Worm (Caenorhabditis elegans) whole organism, late embryonic: ENCODE measurements around the gene gldi-10.
A peak's percentile ranks its signal among the peaks of the same experiment; 100 is the strongest.

Source experiments
- C38D4.7 ChIP-seq: fragments of 200-800 bp; sonication (Bioruptor generic); optimal IDR thresholded peaks from 2 replicates; lab custom pipeline; 2018; ENCODE audit warnings: mild to moderate bottlenecking, missing genetic modification characterization, moderate library complexity, missing compliant biosample characterization
- F13H6.1 ChIP-seq: sonication (generic microtip); optimal IDR thresholded peaks from 2 replicates; lab custom pipeline; 2016; ENCODE audit warnings: missing genetic modification characterization, missing compliant biosample characterization
- K02D7.2 ChIP-seq: sonication (generic microtip); optimal IDR thresholded peaks from 2 replicates; lab custom pipeline; 2017; ENCODE audit warnings: mild to moderate bottlenecking, missing genetic modification characterization, missing compliant biosample characterization
- T23F11.4 ChIP-seq: fragments of 200-800 bp; sonication (Bioruptor generic); optimal IDR thresholded peaks from 2 replicates; lab custom pipeline; 2018; ENCODE audit warnings: mild to moderate bottlenecking, missing genetic modification characterization, missing compliant biosample characterization
- Y22D7AL.16 ChIP-seq: sonication (generic microtip); optimal IDR thresholded peaks from 2 replicates; lab custom pipeline; 2016; ENCODE audit warnings: missing genetic modification characterization, missing compliant biosample characterization
- ceh-18 ChIP-seq: sonication (generic microtip); optimal IDR thresholded peaks from 2 replicates; lab custom pipeline; 2016; ENCODE audit warnings: missing genetic modification characterization, missing compliant biosample characterization
- ceh-24 ChIP-seq: sonication (generic microtip); optimal IDR thresholded peaks from 2 replicates; lab custom pipeline; 2016; ENCODE audit warnings: mild to moderate bottlenecking, missing genetic modification characterization, missing compliant biosample characterization
- ceh-31 ChIP-seq: sonication (generic microtip); optimal IDR thresholded peaks from 2 replicates; lab custom pipeline; 2016; ENCODE audit warnings: missing genetic modification characterization, missing compliant biosample characterization
- ceh-34 ChIP-seq: sonication (generic microtip); optimal IDR thresholded peaks from 2 replicates; lab custom pipeline; 2016; ENCODE audit warnings: mild to moderate bottlenecking, missing genetic modification characterization, missing compliant biosample characterization
- ceh-45 ChIP-seq: fragments of 200-800 bp; sonication (Bioruptor generic); IDR thresholded peaks from 2 replicates; pipeline ENCODE4 v1.3.6; 2022; ENCODE audit warnings: missing genetic modification reagents, missing genetic modification characterization, missing compliant biosample characterization
- ceh-48 ChIP-seq: sonication (generic microtip); optimal IDR thresholded peaks from 2 replicates; lab custom pipeline; 2016; ENCODE audit warnings: missing genetic modification characterization, inconsistent platforms, missing compliant biosample characterization
- ceh-6 ChIP-seq: fragments of 200-800 bp; sonication (Bioruptor generic); optimal IDR thresholded peaks from 2 replicates; lab custom pipeline; 2018; ENCODE audit warnings: mild to moderate bottlenecking, missing genetic modification characterization, missing compliant biosample characterization
- ceh-9 ChIP-seq: sonication (generic microtip); optimal IDR thresholded peaks from 2 replicates; lab custom pipeline; 2016; ENCODE audit warnings: mild to moderate bottlenecking, missing genetic modification characterization, inconsistent platforms, missing compliant biosample characterization
- elt-2 ChIP-seq: sonication (generic microtip); optimal IDR thresholded peaks from 2 replicates; lab custom pipeline; 2016; ENCODE audit warnings: missing genetic modification reagents, missing genetic modification characterization, missing compliant biosample characterization
- fkh-10 ChIP-seq: fragments of 150-350 bp; optimal IDR thresholded peaks from 2 replicates; lab custom pipeline; 2014; ENCODE audit warnings: missing biosample characterization, missing genetic modification reagents, missing genetic modification characterization
- hlh-6 ChIP-seq: sonication (generic microtip); optimal IDR thresholded peaks from 2 replicates; lab custom pipeline; 2016; ENCODE audit warnings: missing genotype, missing genetic modification characterization, missing compliant biosample characterization
- hlh-8 ChIP-seq: sonication (generic microtip); optimal IDR thresholded peaks from 2 replicates; lab custom pipeline; 2016; ENCODE audit warnings: missing genotype, missing genetic modification characterization, missing compliant biosample characterization
- mec-3 ChIP-seq: sonication (generic microtip); optimal IDR thresholded peaks from 2 replicates; lab custom pipeline; 2016; ENCODE audit warnings: borderline replicate concordance, missing genetic modification characterization, missing compliant biosample characterization
- nfya-1 ChIP-seq: sonication (generic microtip); optimal IDR thresholded peaks from 2 replicates; lab custom pipeline; 2017; ENCODE audit warnings: missing genetic modification characterization, mild to moderate bottlenecking, missing compliant biosample characterization, antibody characterized with exemption, moderate library complexity
- nhr-11 ChIP-seq: fragments of 150-350 bp; optimal IDR thresholded peaks from 2 replicates; lab custom pipeline; 2014; ENCODE audit warnings: missing biosample characterization, missing genetic modification characterization
- npax-4 ChIP-seq: sonication (generic microtip); optimal IDR thresholded peaks from 2 replicates; lab custom pipeline; 2016; ENCODE audit warnings: missing genetic modification characterization, missing compliant biosample characterization
- pag-3 ChIP-seq: sonication (generic microtip); optimal IDR thresholded peaks from 2 replicates; lab custom pipeline; 2016; ENCODE audit warnings: missing compliant biosample characterization, missing genetic modification characterization, borderline replicate concordance
- pat-9 ChIP-seq: fragments of 200-800 bp; sonication (Bioruptor generic); optimal IDR thresholded peaks from 2 replicates; lab custom pipeline; 2018; ENCODE audit warnings: mild to moderate bottlenecking, missing genetic modification characterization, moderate library complexity, missing compliant biosample characterization
- pha-2 ChIP-seq: sonication (generic microtip); optimal IDR thresholded peaks from 2 replicates; lab custom pipeline; 2017; ENCODE audit warnings: mild to moderate bottlenecking, missing genetic modification characterization, missing compliant biosample characterization
- pha-4 ChIP-seq: fragments of 150-350 bp; optimal IDR thresholded peaks from 2 replicates; lab custom pipeline; 2018; ENCODE audit warnings: missing biosample characterization, missing genetic modification reagents, missing genetic modification characterization
- ref-2 ChIP-seq: sonication (generic microtip); optimal IDR thresholded peaks from 2 replicates; lab custom pipeline; 2016; ENCODE audit warnings: missing genetic modification characterization, missing compliant biosample characterization
- sdc-2 ChIP-seq: sonication (generic microtip); optimal IDR thresholded peaks from 2 replicates; lab custom pipeline; 2016; ENCODE audit warnings: missing genotype, missing genetic modification characterization, missing compliant biosample characterization
- sox-2 ChIP-seq: fragments of 200-800 bp; sonication (Bioruptor generic); IDR thresholded peaks from 2 replicates; pipeline ENCODE4 v1.3.6; 2022; ENCODE audit warnings: missing genetic modification reagents, missing genetic modification characterization, missing compliant biosample characterization
- sox-4 ChIP-seq: sonication (generic microtip); optimal IDR thresholded peaks from 2 replicates; lab custom pipeline; 2017; ENCODE audit warnings: mild to moderate bottlenecking, missing genetic modification characterization, inconsistent platforms, missing compliant biosample characterization
- syd-9 ChIP-seq: sonication (generic microtip); optimal IDR thresholded peaks from 2 replicates; lab custom pipeline; 2016; ENCODE audit warnings: mild to moderate bottlenecking, missing genetic modification characterization, moderate library complexity, missing compliant biosample characterization
- tbx-2 ChIP-seq: sonication (generic microtip); optimal IDR thresholded peaks from 2 replicates; lab custom pipeline; 2016; ENCODE audit warnings: missing genetic modification characterization, missing compliant biosample characterization
- unc-42 ChIP-seq: sonication (generic microtip); optimal IDR thresholded peaks from 2 replicates; lab custom pipeline; 2016; ENCODE audit warnings: missing genotype, missing genetic modification characterization, missing compliant biosample characterization
- unc-55 ChIP-seq: sonication (generic microtip); optimal IDR thresholded peaks from 2 replicates; lab custom pipeline; 2017; ENCODE audit warnings: missing biosample characterization, missing genetic modification reagents, missing genetic modification characterization
- zip-5 ChIP-seq: sonication (generic microtip); optimal IDR thresholded peaks from 2 replicates; lab custom pipeline; 2016; ENCODE audit warnings: missing genetic modification characterization, missing compliant biosample characterization

Gene gldi-10

ce11 chrIV:9140172-9140805 lies 41.2 kb downstream of the gldi-10 start:
- TF ChIP-seq sox-2 (GFP tag; lab: Robert Waterston, UW): no peak
- TF ChIP-seq T23F11.4 (GFP tag; lab: Kevin White, UChicago): no peak
- TF ChIP-seq pha-4 (tag; lab: Kevin White, UChicago): no peak
- no peak for TF ChIP-seq sdc-2
- no peak for TF ChIP-seq mec-3
- no peak for TF ChIP-seq pat-9 (tag; lab: Kevin White, UChicago)
- TF ChIP-seq zip-5: no peak
- TF ChIP-seq npax-4 (tag; lab: Kevin White, UChicago): no peak
- no peak for TF ChIP-seq Y22D7AL.16
- no peak for TF ChIP-seq ceh-31 (tag; lab: Kevin White, UChicago)
- no peak for TF ChIP-seq fkh-10 (GFP tag; lab: Kevin White, UChicago)
- no peak for TF ChIP-seq tbx-2 (tag; lab: Kevin White, UChicago)
- no peak for TF ChIP-seq ceh-45
- no peak for TF ChIP-seq K02D7.2 (tag; lab: Kevin White, UChicago)
- no peak for TF ChIP-seq hlh-8
- TF ChIP-seq elt-2: no peak
- TF ChIP-seq ceh-34 (tag; lab: Kevin White, UChicago): no peak

- TF ChIP-seq syd-9 (tag; lab: Kevin White, UChicago) (no peak), zip-5 (no peak), unc-42 (tag; lab: Kevin White, UChicago) (peak; percentile 29), pat-9 (tag; lab: Kevin White, UChicago) (no peak), C38D4.7 (no peak), ceh-18 (tag; lab: Kevin White, UChicago) (no peak), ceh-31 (tag; lab: Kevin White, UChicago) (no peak)
These were observed 45.4 kb downstream of the gldi-10 start, which contains the start of gene flp-1 for ce11 chrIV:9144405-9144804. Gene flp-1, plus strand, starts transcription at chrIV:9144705.

ce11 chrIV:9146111-9146510 lies 47.1 kb downstream of the gldi-10 start, which contains the start of gene daf-10:
Gene daf-10, minus strand, starts transcription at chrIV:9146211.
- TF ChIP-seq ceh-6 (GFP tag; lab: Kevin White, UChicago) (no peak), pha-2 (tag; lab: Kevin White, UChicago) (no peak), sox-4 (tag; lab: Kevin White, UChicago) (no peak), nfya-1 (tag; lab: Kevin White, UChicago) (no peak), K02D7.2 (tag; lab: Kevin White, UChicago) (no peak)

ce11 chrIV:9146819-9147518 lies 47.9 kb downstream of the gldi-10 start, which contains the start of the genes rpb-12 and aly-2:
Gene rpb-12, minus strand, starts transcription at chrIV:9146869.
Gene aly-2, plus strand, starts transcription at chrIV:9147468.
- TF ChIP-seq tbx-2 (tag; lab: Kevin White, UChicago): peak; percentile 35
- TF ChIP-seq Y22D7AL.16: no peak
- peak; percentile 40 for TF ChIP-seq elt-2

ce11 chrIV:9150175-9150574 lies 51.1 kb downstream of the gldi-10 start, which contains the start of gene F23B2.7:
Gene F23B2.7, plus strand, starts transcription at chrIV:9150475.
- TF ChIP-seq ceh-31 (tag; lab: Kevin White, UChicago): no peak
- TF ChIP-seq nhr-11 (tag; lab: Kevin White, UChicago): no peak
- TF ChIP-seq Y22D7AL.16: no peak
- TF ChIP-seq pha-2 (tag; lab: Kevin White, UChicago): no peak
- no peak for TF ChIP-seq K02D7.2 (tag; lab: Kevin White, UChicago)
- no peak for TF ChIP-seq hlh-6
- no peak for TF ChIP-seq ceh-9 (tag; lab: Kevin White, UChicago)
- no peak for TF ChIP-seq ceh-48 (tag; lab: Kevin White, UChicago)
- TF ChIP-seq ref-2 (tag; lab: Kevin White, UChicago): no peak
- no peak for TF ChIP-seq F13H6.1 (tag; lab: Kevin White, UChicago)
- no peak for TF ChIP-seq ceh-18 (tag; lab: Kevin White, UChicago)
- no peak for TF ChIP-seq pag-3
- TF ChIP-seq unc-55: no peak
- TF ChIP-seq sox-4 (tag; lab: Kevin White, UChicago): no peak
- no peak for TF ChIP-seq ceh-24 (tag; lab: Kevin White, UChicago)
- no peak for TF ChIP-seq C38D4.7
